Fruit fly (Drosophila melanogaster) whole organism, embryonic: Measurements from ENCODE around the gene Vm26Ab.
A peak's percentile ranks its signal among the peaks of the same experiment; 100 is the strongest.

Experiments used
- B-H2 ChIP-seq: fragments of 200-800 bp; sonication (Bioruptor generic); optimal IDR thresholded peaks from 2 replicates; lab custom pipeline; 2018; ENCODE audit warnings: missing biosample characterization, mild to moderate bottlenecking, missing genetic modification characterization
- CG11093 ChIP-seq: fragments of 200-800 bp; sonication (Bioruptor generic); IDR thresholded peaks from 3 replicates; pipeline ENCODE4 v1.3.6; 2022; ENCODE audit warnings: missing biosample characterization, missing genetic modification characterization
- CG12299 ChIP-seq: fragments of 200-800 bp; sonication (Bioruptor generic); optimal IDR thresholded peaks from 2 replicates; lab custom pipeline; 2018; ENCODE audit warnings: missing biosample characterization, mild to moderate bottlenecking, missing genetic modification characterization
- CG13775 ChIP-seq: fragments of 200-800 bp; sonication (Bioruptor generic); optimal IDR thresholded peaks from 3 replicates; lab custom pipeline; 2017; ENCODE audit warnings: missing biosample characterization, mild to moderate bottlenecking, missing genetic modification characterization
- CG14667 ChIP-seq: fragments of 200-800 bp; sonication (Bioruptor generic); IDR thresholded peaks from 2 replicates; pipeline ENCODE4 v1.3.6; 2022; ENCODE audit warnings: missing biosample characterization, missing genetic modification characterization
- CG14860 ChIP-seq: fragments of 200-800 bp; sonication (Bioruptor generic); IDR thresholded peaks from 3 replicates; pipeline ENCODE4 v1.3.6; 2022; ENCODE audit warnings: missing biosample characterization, missing genetic modification characterization; ENCODE audit not compliant: partially characterized antibody
- CG15601 ChIP-seq: fragments of 200-800 bp; sonication (Bioruptor generic); optimal IDR thresholded peaks from 3 replicates; lab custom pipeline; 2019; ENCODE audit warnings: missing biosample characterization, mild to moderate bottlenecking, missing genetic modification characterization, moderate library complexity
- CG18476 ChIP-seq: fragments of 200-800 bp; sonication (Bioruptor generic); optimal IDR thresholded peaks from 2 replicates; lab custom pipeline; 2016; ENCODE audit warnings: missing biosample characterization, mild to moderate bottlenecking, missing genetic modification characterization
- CG2129 ChIP-seq: fragments of 200-800 bp; sonication (Bioruptor generic); IDR thresholded peaks from 2 replicates; pipeline ENCODE4 v1.3.6; 2022; ENCODE audit warnings: missing biosample characterization, missing genetic modification characterization; ENCODE audit not compliant: partially characterized antibody
- CG30431 ChIP-seq: fragments of 200-800 bp; sonication (Bioruptor generic); optimal IDR thresholded peaks from 2 replicates; lab custom pipeline; 2017; ENCODE audit warnings: missing biosample characterization, missing genetic modification characterization
- CG4617 ChIP-seq: fragments of 200-800 bp; sonication (Bioruptor generic); optimal IDR thresholded peaks from 3 replicates; lab custom pipeline; 2016; ENCODE audit warnings: missing biosample characterization, missing genetic modification characterization, borderline replicate concordance
- CG6254 ChIP-seq: fragments of 200-800 bp; sonication (Bioruptor generic); optimal IDR thresholded peaks from 3 replicates; lab custom pipeline; 2017; ENCODE audit warnings: mild to moderate bottlenecking, missing biosample characterization, missing genetic modification reagents, missing genetic modification characterization
- CG6654 ChIP-seq: fragments of 200-800 bp; sonication (Bioruptor generic); optimal IDR thresholded peaks from 2 replicates; lab custom pipeline; 2017; ENCODE audit warnings: missing biosample characterization, mild to moderate bottlenecking, missing genetic modification characterization
- CG6813 ChIP-seq: fragments of 200-800 bp; sonication (Bioruptor generic); optimal IDR thresholded peaks from 2 replicates; lab custom pipeline; 2017; ENCODE audit warnings: missing biosample characterization, missing genetic modification characterization, mild to moderate bottlenecking, moderate library complexity, missing genetic modification reagents
- CG7839 ChIP-seq: fragments of 200-800 bp; sonication (Bioruptor generic); optimal IDR thresholded peaks from 3 replicates; lab custom pipeline; 2018; ENCODE audit warnings: missing biosample characterization, mild to moderate bottlenecking, missing genetic modification characterization, moderate library complexity
- CG7963 ChIP-seq: fragments of 200-800 bp; sonication (Bioruptor generic); IDR thresholded peaks from 3 replicates; pipeline ENCODE4 v1.3.6; 2022; ENCODE audit warnings: missing biosample characterization, missing genetic modification characterization; ENCODE audit not compliant: partially characterized antibody
- CG9215 ChIP-seq: fragments of 200-800 bp; sonication (Bioruptor generic); IDR thresholded peaks from 2 replicates; pipeline ENCODE4 v1.3.6; 2022; ENCODE audit warnings: missing biosample characterization, missing genetic modification characterization
- CG9727 ChIP-seq: fragments of 200-800 bp; sonication (Bioruptor generic); optimal IDR thresholded peaks from 3 replicates; lab custom pipeline; 2017; ENCODE audit warnings: missing biosample characterization, mild to moderate bottlenecking, missing genetic modification characterization
- CTCF ChIP-seq: fragments of 200-800 bp; sonication (Bioruptor generic); optimal IDR thresholded peaks from 2 replicates; lab custom pipeline; 2017; ENCODE audit warnings: missing biosample characterization, mild to moderate bottlenecking, missing genetic modification characterization, moderate library complexity
- CrebB ChIP-seq: fragments of 200-800 bp; sonication (Bioruptor generic); optimal IDR thresholded peaks from 3 replicates; lab custom pipeline; 2018; ENCODE audit warnings: missing biosample characterization, mild to moderate bottlenecking, missing genetic modification characterization
- D19B ChIP-seq: fragments of 200-800 bp; sonication (Bioruptor generic); optimal IDR thresholded peaks from 2 replicates; lab custom pipeline; 2017; ENCODE audit warnings: missing biosample characterization, mild to moderate bottlenecking, missing genetic modification characterization
- Doc3 ChIP-seq: fragments of 200-800 bp; sonication (Bioruptor generic); IDR thresholded peaks from 3 replicates; pipeline ENCODE4 v1.3.6; 2022; ENCODE audit warnings: missing biosample characterization, missing genetic modification characterization; ENCODE audit not compliant: partially characterized antibody
- Eip74EF ChIP-seq, 2 experiments: fragments of 200-800 bp in 1 of 2; fragments of >200 bp in 1 of 2; sonication (Bioruptor generic) in 1 of 2; optimal IDR thresholded peaks; 2 replicates each; lab custom pipeline; 2017 to 2019; ENCODE audit warnings: missing biosample characterization in 2 of 2, missing genetic modification characterization in 2 of 2, mild to moderate bottlenecking in 1 of 2, moderate library complexity in 1 of 2
- Ets65A ChIP-seq: fragments of 200-800 bp; sonication (Bioruptor generic); peaks from one replicate; lab custom pipeline; 2016; ENCODE audit warnings: missing biosample characterization, missing genetic modification characterization
- Hey ChIP-seq: fragments of 200-800 bp; sonication (Bioruptor generic); optimal IDR thresholded peaks from 3 replicates; lab custom pipeline; 2018; ENCODE audit warnings: missing biosample characterization, mild to moderate bottlenecking, missing genetic modification characterization
- Hmr ChIP-seq: fragments of 200-800 bp; sonication (Bioruptor generic); optimal IDR thresholded peaks from 3 replicates; lab custom pipeline; 2017; ENCODE audit warnings: mild to moderate bottlenecking, missing biosample characterization, missing genetic modification reagents, missing genetic modification characterization
- Hr39 ChIP-seq: fragments of >200 bp; optimal IDR thresholded peaks from 2 replicates; lab custom pipeline; 2017
- MBD-R2 ChIP-seq: fragments of 200-800 bp; sonication (Bioruptor generic); IDR thresholded peaks from 2 replicates; pipeline ENCODE4 v1.3.6; 2022; ENCODE audit warnings: missing biosample characterization, missing genetic modification characterization
- NC2α ChIP-seq: fragments of 200-800 bp; sonication (Bioruptor generic); optimal IDR thresholded peaks from 2 replicates; lab custom pipeline; 2016; ENCODE audit warnings: missing biosample characterization, missing genetic modification characterization
- NC2β ChIP-seq: fragments of 200-800 bp; sonication (Bioruptor generic); optimal IDR thresholded peaks from 2 replicates; lab custom pipeline; 2016; ENCODE audit warnings: missing biosample characterization, missing genetic modification characterization
- Sox100B ChIP-seq: fragments of 200-800 bp; sonication (Bioruptor generic); optimal IDR thresholded peaks from 3 replicates; lab custom pipeline; 2018; ENCODE audit warnings: missing biosample characterization, mild to moderate bottlenecking, missing genetic modification characterization
- Trl ChIP-seq, 3 experiments: fragments of >200 bp in 2 of 3; fragments of 200-800 bp in 1 of 3; sonication (Bioruptor generic) in 1 of 3; optimal IDR thresholded peaks; 2 replicates in 1 of 3; 3 replicates in 2 of 3; lab custom pipeline; 2016 to 2017; ENCODE audit warnings: missing biosample characterization in 1 of 3, missing genetic modification characterization in 1 of 3
- amos ChIP-seq: fragments of 200-800 bp; sonication (Bioruptor generic); IDR thresholded peaks from 2 replicates; pipeline ENCODE4 v1.3.6; 2022; ENCODE audit warnings: missing biosample characterization, missing genetic modification characterization; ENCODE audit not compliant: partially characterized antibody
- ase ChIP-seq: fragments of 200-800 bp; sonication (Bioruptor generic); IDR thresholded peaks from 3 replicates; pipeline ENCODE4 v1.3.6; 2022; ENCODE audit warnings: missing biosample characterization, missing genetic modification characterization
- dm ChIP-seq: fragments of 200-800 bp; sonication (Bioruptor generic); optimal IDR thresholded peaks from 3 replicates; lab custom pipeline; 2016; ENCODE audit warnings: missing biosample characterization, missing genetic modification characterization
- dysf ChIP-seq: fragments of 200-800 bp; sonication (Bioruptor generic); IDR thresholded peaks from 3 replicates; pipeline ENCODE4 v1.3.6; 2022; ENCODE audit warnings: missing biosample characterization, missing genetic modification characterization
- en ChIP-seq: fragments of 200-800 bp; sonication (Bioruptor generic); optimal IDR thresholded peaks from 2 replicates; lab custom pipeline; 2016; ENCODE audit warnings: missing biosample characterization, missing genetic modification characterization
- grn ChIP-seq: fragments of 200-800 bp; sonication (Bioruptor generic); optimal IDR thresholded peaks from 3 replicates; lab custom pipeline; 2017; ENCODE audit warnings: missing biosample characterization, missing genetic modification characterization
- her ChIP-seq: fragments of 200-800 bp; sonication (Bioruptor generic); optimal IDR thresholded peaks from 2 replicates; lab custom pipeline; 2016; ENCODE audit warnings: missing biosample characterization, missing genetic modification characterization
- hkb ChIP-seq, 2 experiments: fragments of 200-800 bp in 1 of 2; fragments of >200 bp in 1 of 2; sonication (Bioruptor generic) in 1 of 2; IDR thresholded peaks in 1 of 2; optimal IDR thresholded peaks in 1 of 2; 2 replicates each; pipeline versions ENCODE4 v1.3.6 to Lab custom; 2017 to 2022; ENCODE audit warnings: missing biosample characterization in 1 of 2, missing genetic modification characterization in 1 of 2
- insv ChIP-seq, 2 experiments: fragments of 200-800 bp; sonication (Bioruptor generic); optimal IDR thresholded peaks; 3 replicates each; lab custom pipeline; 2016 to 2018; ENCODE audit warnings: missing biosample characterization in 2 of 2, missing genetic modification characterization in 2 of 2
- jigr1 ChIP-seq: fragments of 200-800 bp; sonication (Bioruptor generic); IDR thresholded peaks from 3 replicates; pipeline ENCODE4 v1.3.6; 2022; ENCODE audit warnings: missing biosample characterization, missing genetic modification characterization
- ken ChIP-seq: fragments of 200-800 bp; sonication (Bioruptor generic); IDR thresholded peaks from 3 replicates; pipeline ENCODE4 v1.3.6; 2022; ENCODE audit warnings: missing biosample characterization, missing genetic modification characterization
- oc ChIP-seq: fragments of 200-800 bp; sonication (Bioruptor generic); optimal IDR thresholded peaks from 2 replicates; lab custom pipeline; 2018; ENCODE audit warnings: missing biosample characterization, mild to moderate bottlenecking, missing genetic modification characterization, moderate library complexity
- otp ChIP-seq: fragments of 200-800 bp; sonication (Bioruptor generic); IDR thresholded peaks from 3 replicates; pipeline ENCODE4, ENCODE4 v1.3.6; 2022; ENCODE audit warnings: missing biosample characterization, missing genetic modification characterization
- salm ChIP-seq: fragments of 200-800 bp; sonication (Bioruptor generic); optimal IDR thresholded peaks from 2 replicates; lab custom pipeline; 2018; ENCODE audit warnings: missing biosample characterization, mild to moderate bottlenecking, missing genetic modification characterization
- shn ChIP-seq: fragments of 200-800 bp; sonication (Bioruptor generic); optimal IDR thresholded peaks from 3 replicates; lab custom pipeline; 2016; ENCODE audit warnings: missing biosample characterization, missing genetic modification characterization
- sqz ChIP-seq: fragments of 200-800 bp; sonication (Bioruptor generic); optimal IDR thresholded peaks from 3 replicates; lab custom pipeline; 2018; ENCODE audit warnings: missing biosample characterization, mild to moderate bottlenecking, missing genetic modification characterization
- tin ChIP-seq: fragments of 200-800 bp; sonication (Bioruptor generic); optimal IDR thresholded peaks from 3 replicates; lab custom pipeline; 2016; ENCODE audit warnings: missing biosample characterization, missing genetic modification characterization
- ttk ChIP-seq: fragments of 200-800 bp; sonication (Bioruptor generic); IDR thresholded peaks from 2 replicates; pipeline ENCODE4 v2.1.2; 2022; ENCODE audit warnings: missing biosample characterization, missing genetic modification characterization

Vm26Ab gene

DNA sequence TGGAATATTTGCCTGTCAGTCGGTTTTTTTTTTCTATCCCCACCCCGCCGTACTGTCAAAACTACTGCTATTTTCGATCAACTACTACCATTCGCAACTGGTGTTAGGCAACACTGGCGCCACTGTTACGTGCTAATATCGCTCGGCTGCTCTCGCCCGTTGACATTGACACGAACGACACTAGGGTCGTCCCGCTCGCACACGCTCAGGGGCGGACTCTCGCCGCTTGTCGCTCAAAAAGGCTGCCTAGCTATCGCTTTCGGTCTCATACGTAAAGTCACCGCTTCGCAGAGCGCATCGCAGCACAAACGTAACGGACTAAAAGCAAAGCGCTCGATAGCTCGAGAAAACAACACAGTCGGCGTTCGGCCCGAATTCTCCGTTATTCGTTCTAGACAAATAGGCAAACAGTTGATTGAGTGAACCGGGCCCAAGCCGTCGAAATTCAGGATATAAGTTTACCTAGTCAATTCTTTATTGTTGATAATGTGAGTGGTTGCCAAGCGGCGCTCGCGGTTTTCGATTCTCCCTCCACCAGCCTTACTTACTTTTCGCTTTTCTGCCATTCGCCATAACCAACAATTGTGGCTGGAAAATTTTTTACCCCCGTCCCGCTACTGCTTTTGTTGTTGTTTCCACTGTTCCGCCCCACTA is 25.7 kb downstream of the Vm26Ab start (continued):
- TF ChIP-seq CG14667 (GFP tag; lab: Robert Waterston, UW) (no peak), CG6813 (no peak), Ets65A (GFP tag; lab: Kevin White, UChicago) (no peak), otp (GFP tag; lab: Robert Waterston, UW) (no peak), ase (GFP tag; lab: Robert Waterston, UW) (no peak), grn (GFP tag; lab: Kevin White, UChicago) (peak; percentile 36), amos (GFP tag; lab: Robert Waterston, UW) (no peak), hkb (optimal IDR thresholded peaks at IDR 0.05; lab: Kevin White, UChicago) (no peak), hkb (GFP tag; IDR thresholded peaks at IDR 0.05; lab: Robert Waterston, UW) (no peak), ttk (GFP tag; lab: Robert Waterston, UW) (no peak), sqz (GFP tag; lab: Kevin White, UChicago) (peak; percentile 8), CG6254 (GFP tag; lab: Kevin White, UChicago) (no peak), CG9727 (GFP tag; lab: Kevin White, UChicago) (peak; percentile 21), jigr1 (GFP tag; lab: Robert Waterston, UW) (no peak), CG9215 (GFP tag; lab: Robert Waterston, UW) (no peak), CG2129 (GFP tag; lab: Robert Waterston, UW) (no peak), CG18476 (GFP tag; lab: Kevin White, UChicago) (no peak), tin (GFP tag; lab: Kevin White, UChicago) (peak; percentile 32), CG7839 (tag; lab: Kevin White, UChicago) (peak; percentile 20), Hey (tag; lab: Kevin White, UChicago) (peak; percentile 15), B-H2 (GFP tag; lab: Kevin White, UChicago) (peak; percentile 54), CG12299 (tag; lab: Kevin White, UChicago) (no peak), NC2α (GFP tag; lab: Kevin White, UChicago) (no peak), D19B (no peak), oc (tag; lab: Kevin White, UChicago) (peak; percentile 6), ken (GFP tag; lab: Robert Waterston, UW) (no peak), dysf (GFP tag; lab: Robert Waterston, UW) (no peak), CG15601 (tag; lab: Kevin White, UChicago) (peak; percentile 78), Hmr (peak; percentile 53), CG4617 (GFP tag; lab: Kevin White, UChicago) (no peak), insv (GFP tag; optimal IDR thresholded peaks at IDR 0.05; lab: Kevin White, UChicago) (peak in 1 of 2 experiments; percentile 62), en (no peak), dm (GFP tag; lab: Kevin White, UChicago) (no peak), CG14860 (GFP tag; lab: Robert Waterston, UW) (no peak), shn (GFP tag; lab: Kevin White, UChicago) (no peak), CG30431 (GFP tag; lab: Kevin White, UChicago) (no peak), salm (tag; lab: Kevin White, UChicago) (no peak), Eip74EF (GFP tag; optimal IDR thresholded peaks at IDR 0.05; lab: Kevin White, UChicago) (peak in 1 of 2 experiments; percentile 41), CrebB (tag; lab: Kevin White, UChicago) (peak; percentile 20), her (peak; percentile 41), Hr39 (no peak), CG7963 (GFP tag; lab: Robert Waterston, UW) (no peak), CG11093 (GFP tag; lab: Robert Waterston, UW) (no peak), MBD-R2 (GFP tag; lab: Robert Waterston, UW) (no peak), Doc3 (GFP tag; lab: Robert Waterston, UW) (no peak), NC2β (no peak), CG13775 (GFP tag; lab: Kevin White, UChicago) (no peak), CTCF (peak; percentile 35), Sox100B (GFP tag; lab: Kevin White, UChicago) (peak; percentile 7), CG6654 (GFP tag; lab: Kevin White, UChicago) (no peak), Trl (optimal IDR thresholded peaks at IDR 0.05; lab: Kevin White, UChicago) (no peak), Trl (GFP tag; optimal IDR thresholded peaks at IDR 0.05; lab: Kevin White, UChicago) (peak; percentile 36)
